Fruit fly (Drosophila melanogaster) whole organism: ENCODE data around the gene BtbVII.

Experiments
- CG8478 ChIP-seq: fragments of >200 bp; optimal IDR thresholded peaks from 2 replicates; lab custom pipeline; 2018; ENCODE audit warnings: inconsistent platforms
- Dll ChIP-seq: fragments of >200 bp; optimal IDR thresholded peaks from 2 replicates; lab custom pipeline; 2017
- EcR ChIP-seq, 2 experiments: fragments of >200 bp; optimal IDR thresholded peaks; 2 replicates each; lab custom pipeline; 2017; ENCODE audit warnings: missing biosample characterization in 2 of 2, missing genetic modification characterization in 2 of 2, missing genetic modification reagents in 2 of 2
- pan ChIP-seq: fragments of >200 bp; optimal IDR thresholded peaks from 2 replicates; lab custom pipeline; 2017
- psq ChIP-seq: fragments of >200 bp; optimal IDR thresholded peaks from 2 replicates; lab custom pipeline; 2017
- usp ChIP-seq: fragments of >200 bp; optimal IDR thresholded peaks from 2 replicates; lab custom pipeline; 2017; ENCODE audit warnings: missing biosample characterization, missing genetic modification characterization, mixed read lengths

The BtbVII gene

DNA sequence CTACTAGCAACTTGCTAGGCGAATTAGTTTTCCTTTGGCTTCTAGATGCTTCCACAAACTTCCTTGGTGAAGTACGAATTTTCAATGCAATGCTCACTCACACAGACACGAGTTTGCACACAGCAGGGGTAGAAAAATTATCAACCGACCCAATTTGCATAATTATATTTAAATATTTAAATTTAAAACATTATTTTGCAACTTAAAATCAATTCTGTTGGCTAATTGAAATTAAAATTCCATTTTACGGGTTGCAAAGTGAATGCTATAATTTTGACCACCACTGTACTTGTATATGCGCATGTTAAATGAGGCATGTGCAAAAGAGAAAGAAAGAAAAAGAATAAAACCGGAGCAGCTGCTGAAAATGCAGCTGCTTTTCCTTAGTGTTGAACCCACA is 45.6 kb downstream of the BtbVII start:
- TF ChIP-seq EcR (GFP tag; optimal IDR thresholded peaks at IDR 0.05; lab: Kevin White, UChicago), result no peak
- no peak for TF ChIP-seq Dll (lab: Kevin White, UChicago)
- TF ChIP-seq usp (GFP tag; lab: Kevin White, UChicago), result no peak
- TF ChIP-seq pan (lab: Kevin White, UChicago), result no peak
- TF ChIP-seq psq, result no peak
- no peak for TF ChIP-seq CG8478 (lab: Kevin White, UChicago)

DNA sequence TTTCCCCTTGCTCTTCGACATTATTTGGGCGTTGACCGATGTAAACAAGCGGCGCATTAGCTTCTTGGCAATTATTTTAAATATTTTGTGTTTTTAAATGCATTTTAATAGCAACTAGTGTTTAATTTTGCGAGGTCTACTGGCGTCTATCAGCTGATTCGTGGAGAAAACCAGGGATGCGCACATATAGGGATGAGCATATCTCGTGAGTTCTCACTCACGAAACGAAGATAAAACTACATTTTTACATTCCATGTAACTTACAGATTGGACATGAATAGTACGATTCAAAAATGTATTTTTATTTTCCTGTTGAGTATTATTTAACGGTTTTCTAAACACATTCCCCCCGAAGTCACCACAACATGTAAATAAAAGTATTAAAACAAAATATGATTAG is 49.0 kb downstream of the BtbVII start, which contains the start of gene CG14966:
Gene CG14966, minus strand, starts transcription at position 168 of the 400 bp plus-strand sequence.
- TF ChIP-seq usp (GFP tag; lab: Kevin White, UChicago) (no peak), pan (lab: Kevin White, UChicago) (no peak), EcR (GFP tag; optimal IDR thresholded peaks at IDR 0.05; lab: Kevin White, UChicago) (no peak), psq (no peak), CG8478 (lab: Kevin White, UChicago) (no peak), Dll (lab: Kevin White, UChicago) (no peak)

DNA sequence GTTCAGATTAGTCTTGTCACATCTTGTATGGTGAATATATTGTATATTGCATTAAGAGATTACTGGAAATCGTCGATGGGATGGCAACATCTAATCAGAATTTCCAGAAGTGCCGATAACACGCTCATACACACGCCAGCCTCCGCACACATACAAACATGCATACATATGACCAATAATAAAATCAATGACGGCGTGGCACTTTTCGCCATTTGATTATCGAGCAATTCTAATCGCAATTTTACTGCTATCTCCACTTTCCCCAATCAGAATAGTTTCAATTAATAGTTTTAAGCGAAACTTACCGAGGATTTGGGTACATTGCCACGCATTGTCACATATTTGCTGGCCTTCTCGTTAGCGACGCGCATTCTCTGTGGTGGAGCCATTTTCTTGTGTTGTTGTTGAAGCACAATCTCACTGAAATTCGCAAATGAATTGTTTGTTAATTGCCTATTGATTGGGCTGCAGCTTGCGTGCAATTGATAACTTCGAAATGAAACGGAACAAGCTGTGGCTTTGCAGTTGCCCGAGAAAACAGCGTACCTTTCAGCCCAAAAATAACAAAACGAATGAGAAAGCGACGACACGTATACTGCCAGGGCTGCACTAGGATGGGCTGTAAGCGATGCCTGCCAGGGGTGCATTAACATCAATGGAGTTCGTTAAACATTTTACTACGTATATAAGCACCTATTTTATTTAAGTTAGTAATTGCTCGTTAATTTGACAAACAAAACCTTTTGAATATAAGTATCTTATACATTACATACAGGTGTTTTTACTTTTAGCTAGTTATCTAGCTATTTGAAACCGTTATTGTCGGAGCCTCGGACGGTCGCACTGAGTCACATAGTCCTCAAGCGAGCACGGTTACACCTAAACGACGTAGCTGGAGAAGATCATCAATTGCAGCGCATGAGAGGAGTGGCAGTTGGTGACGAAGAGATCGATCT is 50.3 kb downstream of the BtbVII start, which contains the start of the genes CG32276 and gry:
Gene CG32276, minus strand, starts transcription at position 601 of the 956 bp plus-strand sequence.
Gene gry, plus strand, starts transcription at position 644 of the 956 bp plus-strand sequence.
- TF ChIP-seq psq (no peak), pan (lab: Kevin White, UChicago) (no peak), usp (GFP tag; lab: Kevin White, UChicago) (no peak), EcR (GFP tag; optimal IDR thresholded peaks at IDR 0.05; lab: Kevin White, UChicago) (no peak), CG8478 (lab: Kevin White, UChicago) (no peak), Dll (lab: Kevin White, UChicago) (no peak)

DNA sequence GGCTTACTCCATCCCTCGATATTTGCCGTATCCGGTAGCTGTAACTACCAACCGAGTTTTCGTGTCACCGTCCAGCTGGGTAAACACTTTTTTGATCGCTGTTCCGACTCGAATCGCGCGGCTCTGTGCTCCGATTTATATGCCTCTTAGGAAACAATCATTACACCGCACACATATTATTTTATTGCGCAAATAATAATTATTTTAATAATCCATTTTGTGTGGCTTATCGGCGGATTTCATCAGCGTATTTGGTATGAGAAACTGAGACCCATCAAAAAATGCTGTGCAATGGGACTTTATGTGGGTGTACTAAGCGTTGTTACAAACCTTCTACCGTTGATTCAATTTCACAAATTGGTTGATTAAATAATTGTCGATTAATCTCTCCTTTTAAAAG is 54.6 kb downstream of the BtbVII start, which contains the start of gene CG32271:
Gene CG32271, minus strand, starts transcription at position 101 of the 400 bp plus-strand sequence.
- TF ChIP-seq usp (GFP tag; lab: Kevin White, UChicago), result no peak

DNA sequence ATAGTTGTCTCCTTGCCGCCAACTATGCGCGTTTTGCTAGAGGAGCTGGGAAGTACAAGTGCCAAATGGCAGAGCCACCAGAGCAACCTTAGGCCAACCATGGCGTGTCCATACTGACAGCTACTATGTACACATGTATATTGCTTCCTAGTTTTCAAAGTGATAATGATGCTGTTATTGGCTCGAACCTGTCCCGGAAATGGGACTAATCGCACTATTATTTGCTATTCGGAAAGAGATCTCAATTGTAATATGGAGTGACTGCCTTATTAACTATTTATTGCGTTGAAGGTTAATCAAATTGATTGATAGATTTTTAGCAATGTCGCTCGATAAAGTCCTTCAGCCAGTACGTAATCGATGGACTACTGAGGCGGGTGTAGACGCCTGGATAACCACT is 55.9 kb downstream of the BtbVII start, which contains the start of gene CG33159:
Gene CG33159, minus strand, starts transcription at position 101 of the 400 bp plus-strand sequence.
- TF ChIP-seq psq (no peak), pan (lab: Kevin White, UChicago) (no peak), EcR (GFP tag; optimal IDR thresholded peaks at IDR 0.05; lab: Kevin White, UChicago) (no peak), CG8478 (lab: Kevin White, UChicago) (no peak), Dll (lab: Kevin White, UChicago) (no peak), usp (GFP tag; lab: Kevin White, UChicago) (no peak)

DNA sequence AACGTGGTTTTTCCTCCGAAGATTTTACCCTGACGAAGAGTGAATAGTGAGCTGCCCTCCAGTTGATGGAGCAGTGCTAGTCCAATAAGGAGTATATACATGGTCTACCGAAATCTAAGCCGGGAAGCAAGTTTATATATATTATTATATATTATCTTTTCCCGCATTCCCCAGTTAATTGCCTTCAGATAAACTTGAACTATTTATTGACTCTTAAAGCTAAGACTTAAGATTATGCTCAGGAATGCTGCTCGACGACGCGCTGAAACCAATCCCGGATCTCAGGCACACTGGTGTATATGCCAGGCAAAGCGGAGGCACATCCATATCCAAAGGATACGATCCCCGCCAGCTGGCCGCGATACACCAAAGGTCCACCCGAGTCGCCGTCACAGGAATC is 56.9 kb downstream of the BtbVII start, which contains the start of gene CG32277:
Gene CG32277, minus strand, starts transcription at position 101 of the 400 bp plus-strand sequence.
- TF ChIP-seq psq (no peak), Dll (lab: Kevin White, UChicago) (no peak), pan (lab: Kevin White, UChicago) (no peak), EcR (GFP tag; optimal IDR thresholded peaks at IDR 0.05; lab: Kevin White, UChicago) (no peak), CG8478 (lab: Kevin White, UChicago) (no peak), usp (GFP tag; lab: Kevin White, UChicago) (no peak)

DNA sequence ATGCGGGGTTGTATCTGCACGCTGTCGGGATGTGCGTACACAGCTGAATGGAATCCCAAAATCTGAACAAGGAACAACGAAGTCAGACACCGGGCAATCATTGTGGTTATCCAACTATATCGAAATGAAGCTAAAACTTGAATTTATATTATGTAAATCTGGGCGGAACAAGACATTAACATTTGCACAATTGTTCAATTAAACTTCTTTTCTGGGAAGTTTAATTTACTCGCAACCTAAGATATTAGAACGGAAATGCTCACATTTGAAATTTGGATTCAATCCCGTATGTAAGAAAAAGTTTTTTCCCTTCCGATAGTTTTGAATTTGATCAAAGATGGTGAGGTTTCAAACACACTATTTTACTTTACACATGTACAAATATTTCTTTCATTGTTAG is 57.8 kb downstream of the BtbVII start, which contains the start of gene CG33160:
Gene CG33160, minus strand, starts transcription at position 101 of the 400 bp plus-strand sequence.
- TF ChIP-seq psq (no peak), usp (GFP tag; lab: Kevin White, UChicago) (no peak)
